Fruit fly (Drosophila melanogaster) whole organism, embryonic: ENCODE data around the gene CG13299.

Experiments
- ATbp ChIP-seq: fragments of 200-800 bp; sonication (Bioruptor generic); optimal IDR thresholded peaks from 2 replicates; lab custom pipeline; 2017; ENCODE audit warnings: missing biosample characterization, mild to moderate bottlenecking, missing genetic modification characterization, missing genetic modification reagents
- Atf-2 ChIP-seq: fragments of 200-800 bp; sonication (Bioruptor generic); optimal IDR thresholded peaks from 2 replicates; lab custom pipeline; 2016; ENCODE audit warnings: missing biosample characterization, missing genetic modification characterization
- CG11456 ChIP-seq: fragments of 200-800 bp; sonication (Bioruptor generic); IDR thresholded peaks from 3 replicates; pipeline ENCODE4 v1.3.6; 2022; ENCODE audit warnings: missing biosample characterization, missing genetic modification characterization
- CG13296 ChIP-seq: fragments of 200-800 bp; sonication (Bioruptor generic); optimal IDR thresholded peaks from 3 replicates; lab custom pipeline; 2018; ENCODE audit warnings: missing biosample characterization, mild to moderate bottlenecking, missing genetic modification characterization
- CG14710 ChIP-seq: fragments of 200-800 bp; sonication (Bioruptor generic); optimal IDR thresholded peaks from 3 replicates; lab custom pipeline; 2019; ENCODE audit warnings: missing biosample characterization, mild to moderate bottlenecking, missing genetic modification characterization, moderate library complexity
- CG14860 ChIP-seq: fragments of 200-800 bp; sonication (Bioruptor generic); IDR thresholded peaks from 3 replicates; pipeline ENCODE4 v1.3.6; 2022; ENCODE audit warnings: missing biosample characterization, missing genetic modification characterization; ENCODE audit not compliant: partially characterized antibody
- CG15073 ChIP-seq: fragments of 200-800 bp; sonication (Bioruptor generic); optimal IDR thresholded peaks from 2 replicates; lab custom pipeline; 2016; ENCODE audit warnings: missing biosample characterization, missing genetic modification characterization
- CG1647 ChIP-seq: fragments of 200-800 bp; sonication (Bioruptor generic); optimal IDR thresholded peaks from 3 replicates; lab custom pipeline; 2016; ENCODE audit warnings: missing biosample characterization, missing genetic modification characterization
- CG17186 ChIP-seq: fragments of 200-800 bp; sonication (Bioruptor generic); optimal IDR thresholded peaks from 3 replicates; lab custom pipeline; 2017; ENCODE audit warnings: missing biosample characterization, missing genetic modification reagents, missing genetic modification characterization
- CG17385 ChIP-seq: fragments of 200-800 bp; sonication (Bioruptor generic); optimal IDR thresholded peaks from 3 replicates; lab custom pipeline; 2018; ENCODE audit warnings: missing biosample characterization, mild to moderate bottlenecking, missing genetic modification characterization
- CG2199 ChIP-seq: fragments of 200-800 bp; sonication (Bioruptor generic); IDR thresholded peaks from 3 replicates; pipeline ENCODE4 v1.3.6; 2022; ENCODE audit warnings: missing biosample characterization, missing genetic modification characterization
- CG30403 ChIP-seq: fragments of 200-800 bp; sonication (Bioruptor generic); optimal IDR thresholded peaks from 3 replicates; lab custom pipeline; 2016; ENCODE audit warnings: missing biosample characterization, missing genetic modification characterization
- CG33213 ChIP-seq: fragments of 200-800 bp; sonication (Bioruptor generic); optimal IDR thresholded peaks from 3 replicates; lab custom pipeline; 2016; ENCODE audit warnings: missing biosample characterization, missing genetic modification characterization
- CG34224 ChIP-seq: fragments of 200-800 bp; sonication (Bioruptor generic); IDR thresholded peaks from 3 replicates; pipeline ENCODE4 v1.3.6; 2022; ENCODE audit warnings: missing biosample characterization, missing genetic modification characterization; ENCODE audit not compliant: partially characterized antibody
- CG8089 ChIP-seq: fragments of 200-800 bp; sonication (Bioruptor generic); optimal IDR thresholded peaks from 3 replicates; lab custom pipeline; 2016; ENCODE audit warnings: missing biosample characterization, missing genetic modification characterization
- CG8281 ChIP-seq: fragments of 200-800 bp; sonication (Bioruptor generic); optimal IDR thresholded peaks from 2 replicates; lab custom pipeline; 2018; ENCODE audit warnings: missing biosample characterization, mild to moderate bottlenecking, missing genetic modification characterization, moderate library complexity
- CG8924 ChIP-seq: fragments of 200-800 bp; optimal IDR thresholded peaks from 3 replicates; lab custom pipeline; 2019; ENCODE audit warnings: missing biosample characterization, mild to moderate bottlenecking, missing genetic modification characterization, moderate library complexity
- CG9797 ChIP-seq: fragments of 200-800 bp; sonication (Bioruptor generic); optimal IDR thresholded peaks from 3 replicates; lab custom pipeline; 2018; ENCODE audit warnings: missing biosample characterization, mild to moderate bottlenecking, missing genetic modification characterization
- CoRest ChIP-seq: fragments of 200-800 bp; sonication (Bioruptor generic); optimal IDR thresholded peaks from 3 replicates; lab custom pipeline; 2018; ENCODE audit warnings: missing biosample characterization, mild to moderate bottlenecking, missing genetic modification characterization, moderate library complexity
- Dref ChIP-seq: fragments of 200-800 bp; sonication (Bioruptor generic); IDR thresholded peaks from 2 replicates; pipeline ENCODE4 v1.3.6; 2022; ENCODE audit warnings: missing biosample characterization, missing genetic modification characterization
- Hr78 ChIP-seq, 2 experiments: fragments of 200-800 bp in 1 of 2; fragments of >200 bp in 1 of 2; sonication (Bioruptor generic) in 1 of 2; optimal IDR thresholded peaks; 2 replicates each; lab custom pipeline; 2017 to 2019; ENCODE audit warnings: missing biosample characterization in 2 of 2, missing genetic modification characterization in 2 of 2, mild to moderate bottlenecking in 1 of 2, moderate library complexity in 1 of 2
- NC2β ChIP-seq: fragments of 200-800 bp; sonication (Bioruptor generic); optimal IDR thresholded peaks from 2 replicates; lab custom pipeline; 2016; ENCODE audit warnings: missing biosample characterization, missing genetic modification characterization
- NK7.1 ChIP-seq: fragments of 200-800 bp; sonication (Bioruptor generic); optimal IDR thresholded peaks from 3 replicates; lab custom pipeline; 2016; ENCODE audit warnings: missing biosample characterization, missing genetic modification characterization
- Ravus ChIP-seq: fragments of 200-800 bp; sonication (Bioruptor generic); IDR thresholded peaks from 2 replicates; pipeline ENCODE4 v1.3.6; 2022; ENCODE audit warnings: missing biosample characterization, missing genetic modification characterization
- Rfx ChIP-seq: fragments of 200-800 bp; sonication (Bioruptor generic); IDR thresholded peaks from 2 replicates; pipeline ENCODE4 v1.3.6; 2022; ENCODE audit warnings: missing biosample characterization, missing genetic modification characterization
- Side ChIP-seq: fragments of 200-800 bp; sonication (Bioruptor generic); optimal IDR thresholded peaks from 2 replicates; lab custom pipeline; 2016; ENCODE audit warnings: missing biosample characterization, missing genetic modification characterization
- Sox102F ChIP-seq: fragments of 200-800 bp; sonication (Bioruptor generic); optimal IDR thresholded peaks from 2 replicates; lab custom pipeline; 2018; ENCODE audit warnings: missing biosample characterization, mild to moderate bottlenecking, missing genetic modification characterization, moderate library complexity
- amos ChIP-seq: fragments of 200-800 bp; sonication (Bioruptor generic); IDR thresholded peaks from 2 replicates; pipeline ENCODE4 v1.3.6; 2022; ENCODE audit warnings: missing biosample characterization, missing genetic modification characterization; ENCODE audit not compliant: partially characterized antibody
- caup ChIP-seq: fragments of 200-800 bp; sonication (Bioruptor generic); optimal IDR thresholded peaks from 3 replicates; lab custom pipeline; 2017; ENCODE audit warnings: missing biosample characterization, mild to moderate bottlenecking, missing genetic modification characterization, moderate library complexity; ENCODE audit not compliant: severe bottlenecking
- chif ChIP-seq, 2 experiments: fragments of 200-800 bp; sonication (Bioruptor generic); optimal IDR thresholded peaks; 3 replicates each; lab custom pipeline; 2016; ENCODE audit warnings: missing biosample characterization in 2 of 2, missing genetic modification characterization in 2 of 2
- chn ChIP-seq: fragments of 200-800 bp; sonication (Bioruptor generic); optimal IDR thresholded peaks from 2 replicates; lab custom pipeline; 2016; ENCODE audit warnings: missing biosample characterization, missing genetic modification characterization
- dmrt11E ChIP-seq: fragments of 200-800 bp; sonication (Bioruptor generic); optimal IDR thresholded peaks from 3 replicates; lab custom pipeline; 2018; ENCODE audit warnings: missing biosample characterization, mild to moderate bottlenecking, missing genetic modification characterization, moderate library complexity
- dmrt99B ChIP-seq: fragments of 200-800 bp; sonication (Bioruptor generic); optimal IDR thresholded peaks from 2 replicates; lab custom pipeline; 2018; ENCODE audit warnings: missing biosample characterization, mild to moderate bottlenecking, missing genetic modification characterization, moderate library complexity
- dpn ChIP-seq, 2 experiments: fragments of 200-800 bp; sonication (Bioruptor generic); optimal IDR thresholded peaks; 3 replicates each; lab custom pipeline; 2016; ENCODE audit warnings: missing biosample characterization in 2 of 2, missing genetic modification characterization in 2 of 2
- ems ChIP-seq: fragments of 200-800 bp; sonication (Bioruptor generic); optimal IDR thresholded peaks from 3 replicates; lab custom pipeline; 2016; ENCODE audit warnings: missing biosample characterization, missing genetic modification characterization
- en ChIP-seq: fragments of 200-800 bp; sonication (Bioruptor generic); optimal IDR thresholded peaks from 2 replicates; lab custom pipeline; 2016; ENCODE audit warnings: missing biosample characterization, missing genetic modification characterization
- gce ChIP-seq: fragments of 200-800 bp; sonication (Bioruptor generic); IDR thresholded peaks from 3 replicates; pipeline ENCODE4 v1.3.6; 2022; ENCODE audit warnings: missing biosample characterization, missing genetic modification characterization
- gsb-n ChIP-seq: fragments of 200-800 bp; sonication (Bioruptor generic); optimal IDR thresholded peaks from 3 replicates; lab custom pipeline; 2018; ENCODE audit warnings: missing biosample characterization, mild to moderate bottlenecking, missing genetic modification characterization
- jing ChIP-seq: fragments of 200-800 bp; sonication (Bioruptor generic); optimal IDR thresholded peaks from 2 replicates; lab custom pipeline; 2018; ENCODE audit warnings: missing biosample characterization, mild to moderate bottlenecking, missing genetic modification characterization
- jumu ChIP-seq: fragments of 200-800 bp; sonication (Bioruptor generic); optimal IDR thresholded peaks from 3 replicates; lab custom pipeline; 2016; ENCODE audit warnings: missing biosample characterization, missing genetic modification characterization
- lola ChIP-seq, 3 experiments: fragments of >200 bp in 2 of 3; fragments of 200-800 bp in 1 of 3; sonication (Bioruptor generic) in 1 of 3; optimal IDR thresholded peaks; 2 replicates each; lab custom pipeline; 2017 to 2019; ENCODE audit warnings: missing biosample characterization in 3 of 3, missing genetic modification characterization in 3 of 3, mild to moderate bottlenecking in 1 of 3, moderate library complexity in 1 of 3
- odd ChIP-seq: fragments of 200-800 bp; sonication (Bioruptor generic); optimal IDR thresholded peaks from 2 replicates; lab custom pipeline; 2017; ENCODE audit warnings: missing biosample characterization, mild to moderate bottlenecking, missing genetic modification characterization
- psq ChIP-seq: fragments of 200-800 bp; sonication (Bioruptor generic); optimal IDR thresholded peaks from 2 replicates; lab custom pipeline; 2017; ENCODE audit warnings: missing biosample characterization, missing genetic modification characterization
- salm ChIP-seq: fragments of 200-800 bp; sonication (Bioruptor generic); optimal IDR thresholded peaks from 2 replicates; lab custom pipeline; 2018; ENCODE audit warnings: missing biosample characterization, mild to moderate bottlenecking, missing genetic modification characterization
- sug ChIP-seq: fragments of 200-800 bp; optimal IDR thresholded peaks from 2 replicates; lab custom pipeline; 2019; ENCODE audit warnings: missing biosample characterization, mild to moderate bottlenecking, missing genetic modification characterization, moderate library complexity
- wor ChIP-seq: fragments of 200-800 bp; sonication (Bioruptor generic); IDR thresholded peaks from 2 replicates; pipeline ENCODE4 v1.3.6; 2022; ENCODE audit warnings: missing biosample characterization, missing genetic modification characterization
- zen ChIP-seq: fragments of 200-800 bp; sonication (Bioruptor generic); optimal IDR thresholded peaks from 3 replicates; lab custom pipeline; 2018; ENCODE audit warnings: missing biosample characterization, mild to moderate bottlenecking, missing genetic modification characterization, moderate library complexity

Gene CG13299

dm6 chr3L:6263896-6264841 is 32.0 kb upstream of the CG13299 start (continued):
- peak; percentile 70 for TF ChIP-seq CG30403 (GFP tag; lab: Kevin White, UChicago)
- peak; percentile 84; the same call in 2 of the 3 replicates for TF ChIP-seq CG2199 (GFP tag; lab: Robert Waterston, UW)
- peak; percentile 81 for TF ChIP-seq Rfx (GFP tag; lab: Robert Waterston, UW)
- no peak for TF ChIP-seq wor (GFP tag; lab: Robert Waterston, UW)
- no peak for TF ChIP-seq psq (GFP tag; lab: Kevin White, UChicago)
- peak; percentile 28 for TF ChIP-seq CG14710 (tag; lab: Kevin White, UChicago)
- peak in 1 of 2 experiments; percentile 80 for TF ChIP-seq Hr78 (GFP tag; optimal IDR thresholded peaks at IDR 0.05; lab: Kevin White, UChicago)
- TF ChIP-seq caup (GFP tag; lab: Kevin White, UChicago), result peak; percentile 34
- peak in 1 of 3 experiments; percentile 17 for TF ChIP-seq lola (GFP tag; optimal IDR thresholded peaks at IDR 0.05; lab: Kevin White, UChicago)
- TF ChIP-seq CG34224 (GFP tag; lab: Robert Waterston, UW), result no peak
- TF ChIP-seq CG1647 (GFP tag; lab: Kevin White, UChicago), result no peak
- peak; percentile 8 for TF ChIP-seq Side
- TF ChIP-seq gsb-n (tag; lab: Kevin White, UChicago), result peak; percentile 3
- TF ChIP-seq NC2β, result peak; percentile 41
- no peak for TF ChIP-seq CG8281
- TF ChIP-seq CG15073 (GFP tag; lab: Kevin White, UChicago), result no peak
- 0 out of 3 replicates have a peak, but pooled peaks have one; percentile 8 for TF ChIP-seq CG14860 (GFP tag; lab: Robert Waterston, UW)
- no peak for TF ChIP-seq Ravus
- no peak for TF ChIP-seq sug
- TF ChIP-seq zen, result peak; percentile 24
- TF ChIP-seq CG13296 (GFP tag; lab: Kevin White, UChicago), result no peak
- peak; percentile 62 for TF ChIP-seq CoRest
- TF ChIP-seq en (GFP tag; lab: Kevin White, UChicago), result no peak
- TF ChIP-seq Atf-2, result peak; percentile 12
- TF ChIP-seq gce (GFP tag; lab: Robert Waterston, UW), result 0 out of 3 replicates have a peak, but pooled peaks have one; percentile 29
- TF ChIP-seq Sox102F, result peak; percentile 64
- TF ChIP-seq CG8089, result no peak
- no peak for TF ChIP-seq CG9797
- peak; percentile 8 for TF ChIP-seq chn (GFP tag; lab: Kevin White, UChicago)
- TF ChIP-seq chif (GFP tag; optimal IDR thresholded peaks at IDR 0.05; lab: Kevin White, UChicago), result peak; percentile 3 to 63
- peak; percentile 91 for TF ChIP-seq CG11456 (GFP tag; lab: Robert Waterston, UW)
- TF ChIP-seq odd (GFP tag; lab: Kevin White, UChicago), result no peak
- TF ChIP-seq NK7.1, result peak; percentile 19
- TF ChIP-seq jumu (GFP tag; lab: Kevin White, UChicago), result no peak
- TF ChIP-seq amos (GFP tag; lab: Robert Waterston, UW), result peak; percentile 72
- peak; percentile 9 for TF ChIP-seq jing (GFP tag; lab: Kevin White, UChicago)
- peak; percentile 40 for TF ChIP-seq dmrt11E (tag; lab: Kevin White, UChicago)
- TF ChIP-seq ems (GFP tag; lab: Kevin White, UChicago), result peak; percentile 36
- TF ChIP-seq CG33213 (GFP tag; lab: Kevin White, UChicago), result peak; percentile 6
- peak; percentile 9 for TF ChIP-seq ATbp (GFP tag; lab: Kevin White, UChicago)
- TF ChIP-seq dpn (GFP tag; optimal IDR thresholded peaks at IDR 0.05; lab: Kevin White, UChicago), result peak; percentile 51 to 64
- TF ChIP-seq dmrt99B (tag; lab: Kevin White, UChicago), result peak; percentile 39
- TF ChIP-seq CG17186, result no peak
- TF ChIP-seq CG8924 (tag; lab: Kevin White, UChicago), result peak; percentile 4
- TF ChIP-seq salm (tag; lab: Kevin White, UChicago), result no peak
- no peak for TF ChIP-seq CG17385 (GFP tag; lab: Kevin White, UChicago)
- no peak for TF ChIP-seq Dref (GFP tag; lab: Robert Waterston, UW)
